Worm (Caenorhabditis elegans): ENCODE data around the gene F31B9.2.

F31B9.2 gene

ce11 chrX:15945806-15946205, 28.6 kb downstream of the F31B9.2 start:
- TF ChIP-seq tbx-8 (GFP tag; optimal IDR thresholded peaks at IDR 0.05) (no peak), mab-5 (tag; optimal IDR thresholded peaks at IDR 0.05) (no peak), unc-120 (tag; optimal IDR thresholded peaks at IDR 0.05; ENCODE audit: poor library complexity, severe bottlenecking) (no peak), nhr-76 (tag; optimal IDR thresholded peaks at IDR 0.05) (no peak), pha-4 (tag; optimal IDR thresholded peaks at IDR 0.05) (no peak), mls-2 (tag; optimal IDR thresholded peaks at IDR 0.05) (no peak), cnd-1 (tag; optimal IDR thresholded peaks at IDR 0.05) (no peak), elt-1 (tag; optimal IDR thresholded peaks at IDR 0.05; ENCODE audit: borderline replicate concordance, insufficient read depth) (no peak), ztf-11 (tag; optimal IDR thresholded peaks at IDR 0.05) (no peak)

- TF ChIP-seq nhr-28 (tag; optimal IDR thresholded peaks at IDR 0.05) (no peak), ceh-39 (tag; optimal IDR thresholded peaks at IDR 0.05) (no peak), ham-2 (GFP tag; optimal IDR thresholded peaks at IDR 0.05) (no peak), nhr-12 (tag; optimal IDR thresholded peaks at IDR 0.05) (no peak), blmp-1 (tag; optimal IDR thresholded peaks at IDR 0.05) (no peak), ztf-11 (tag; optimal IDR thresholded peaks at IDR 0.05) (no peak), lin-32 (GFP tag; optimal IDR thresholded peaks at IDR 0.05) (no peak), bed-3 (GFP tag; optimal IDR thresholded peaks at IDR 0.05) (no peak), unc-39 (tag; optimal IDR thresholded peaks at IDR 0.05) (no peak), elt-1 (tag; optimal IDR thresholded peaks at IDR 0.05; ENCODE audit: borderline replicate concordance, insufficient read depth) (no peak), drap-1 (GFP tag; optimal IDR thresholded peaks at IDR 0.05) (no peak), ceh-43 (GFP tag; optimal IDR thresholded peaks at IDR 0.05) (no peak), sem-2 (GFP tag; optimal IDR thresholded peaks at IDR 0.05) (no peak), zip-8 (tag; optimal IDR thresholded peaks at IDR 0.05) (no peak), tbx-8 (GFP tag; optimal IDR thresholded peaks at IDR 0.05) (no peak), hlh-1 (tag; optimal IDR thresholded peaks at IDR 0.05) (no peak), unc-62 (GFP tag; optimal IDR thresholded peaks at IDR 0.05) (no peak), lsy-2 (tag; optimal IDR thresholded peaks at IDR 0.05) (no peak)
These were observed 34.0 kb downstream of the F31B9.2 start, which contains the start of gene col-186 for ce11 chrX:15951194-15951593. TSS of gene col-186 (plus strand) at chrX:15951494.

- TF ChIP-seq unc-120 (tag; optimal IDR thresholded peaks at IDR 0.05; ENCODE audit: poor library complexity, severe bottlenecking) = no peak
- TF ChIP-seq mep-1 (tag; optimal IDR thresholded peaks at IDR 0.05) = no peak
- no peak for TF ChIP-seq zip-8 (tag; optimal IDR thresholded peaks at IDR 0.05)
- TF ChIP-seq cnd-1 (tag; optimal IDR thresholded peaks at IDR 0.05) = no peak
- TF ChIP-seq ham-2 (GFP tag; optimal IDR thresholded peaks at IDR 0.05) = no peak
- TF ChIP-seq tbx-8 (GFP tag; optimal IDR thresholded peaks at IDR 0.05) = no peak
- no peak for TF ChIP-seq ceh-43 (GFP tag; optimal IDR thresholded peaks at IDR 0.05)
- TF ChIP-seq nhr-2 (tag; optimal IDR thresholded peaks at IDR 0.05) = no peak
- no peak for TF ChIP-seq M03D4.4 (tag; optimal IDR thresholded peaks at IDR 0.05)
- TF ChIP-seq elt-1 (tag; optimal IDR thresholded peaks at IDR 0.05; ENCODE audit: borderline replicate concordance, insufficient read depth) = no peak
- no peak for TF ChIP-seq nhr-76 (tag; optimal IDR thresholded peaks at IDR 0.05)
- no peak for TF ChIP-seq nhr-237 (tag; optimal IDR thresholded peaks at IDR 0.05)
- TF ChIP-seq ceh-39 (tag; optimal IDR thresholded peaks at IDR 0.05) = no peak
- no peak for TF ChIP-seq sptf-1 (tag; optimal IDR thresholded peaks at IDR 0.05)
These were observed 35.9 kb downstream of the F31B9.2 start for ce11 chrX:15953086-15953485.

- TF ChIP-seq unc-120 (tag; optimal IDR thresholded peaks at IDR 0.05; ENCODE audit: poor library complexity, severe bottlenecking) (no peak), sptf-1 (tag; optimal IDR thresholded peaks at IDR 0.05) (no peak), nhr-237 (tag; optimal IDR thresholded peaks at IDR 0.05) (no peak)
These were observed 36.4 kb downstream of the F31B9.2 start for ce11 chrX:15953611-15954010.

- TF ChIP-seq M03D4.4 (tag; optimal IDR thresholded peaks at IDR 0.05) (no peak), hlh-1 (tag; optimal IDR thresholded peaks at IDR 0.05) (no peak)
These were observed 41.6 kb downstream of the F31B9.2 start, which contains the start of gene C09G1.5 for ce11 chrX:15958767-15959166. TSS of gene C09G1.5 (plus strand) at chrX:15959067.
